Worm (Caenorhabditis elegans) whole organism, L2 larva: ENCODE measurements around the gene srh-214.

Experiments
- C34F6.9 ChIP-seq: fragments of 150-350 bp; optimal IDR thresholded peaks from 2 replicates; lab custom pipeline; 2014; ENCODE audit warnings: missing biosample characterization, missing genetic modification characterization
- F13H6.1 ChIP-seq: sonication (generic microtip); optimal IDR thresholded peaks from 2 replicates; lab custom pipeline; 2016; ENCODE audit warnings: missing genetic modification characterization, missing compliant biosample characterization
- Y55F3AM.14 ChIP-seq: fragments of 200-800 bp; sonication (Bioruptor generic); optimal IDR thresholded peaks from 2 replicates; lab custom pipeline; 2018; ENCODE audit warnings: mild to moderate bottlenecking, missing genetic modification characterization, missing compliant biosample characterization
- ZK546.5 ChIP-seq: sonication (generic microtip); optimal IDR thresholded peaks from 2 replicates; lab custom pipeline; 2017; ENCODE audit warnings: missing biosample characterization, missing genetic modification characterization
- alr-1 ChIP-seq: fragments of 150-350 bp; optimal IDR thresholded peaks from 2 replicates; lab custom pipeline; 2014; ENCODE audit warnings: missing biosample characterization, missing genetic modification characterization
- aly-2 ChIP-seq: fragments of 150-350 bp; optimal IDR thresholded peaks from 2 replicates; lab custom pipeline; 2014; ENCODE audit warnings: missing biosample characterization, missing genetic modification characterization
- ama-1 ChIP-seq: fragments of 150-350 bp; optimal IDR thresholded peaks from 2 replicates; lab custom pipeline; 2018; ENCODE audit warnings: inconsistent platforms
- blmp-1 ChIP-seq: sonication (generic microtip); optimal IDR thresholded peaks from 2 replicates; lab custom pipeline; 2017; ENCODE audit warnings: missing genetic modification characterization, mild to moderate bottlenecking, missing compliant biosample characterization, antibody characterized with exemption, moderate library complexity; ENCODE audit not compliant: insufficient read depth
- ceh-16 ChIP-seq: fragments of 150-350 bp; optimal IDR thresholded peaks from 2 replicates; lab custom pipeline; 2014; ENCODE audit warnings: missing biosample characterization, missing genetic modification characterization
- crh-2 ChIP-seq: sonication (generic microtip); optimal IDR thresholded peaks from 2 replicates; lab custom pipeline; 2017; ENCODE audit warnings: missing biosample characterization, missing genetic modification characterization
- dmd-4 ChIP-seq: sonication (generic microtip); optimal IDR thresholded peaks from 2 replicates; lab custom pipeline; 2017; ENCODE audit warnings: missing biosample characterization, missing genetic modification characterization
- egl-27 ChIP-seq: sonication (generic microtip); optimal IDR thresholded peaks from 3 replicates; lab custom pipeline; 2017; ENCODE audit warnings: missing biosample characterization, missing genetic modification reagents, missing genetic modification characterization
- elt-1 ChIP-seq: fragments of 150-350 bp; optimal IDR thresholded peaks from 2 replicates; lab custom pipeline; 2014; ENCODE audit warnings: missing biosample characterization, missing genetic modification characterization
- fos-1 ChIP-seq: fragments of 150-350 bp; optimal IDR thresholded peaks from 2 replicates; lab custom pipeline; 2014; ENCODE audit warnings: missing biosample characterization, missing genetic modification characterization
- lin-11 ChIP-seq: fragments of 150-350 bp; sonication (generic microtip); optimal IDR thresholded peaks from 2 replicates; lab custom pipeline; 2014; ENCODE audit warnings: missing biosample characterization, missing genetic modification characterization, inconsistent platforms, mixed read lengths
- lin-13 ChIP-seq: fragments of 150-350 bp; optimal IDR thresholded peaks from 2 replicates; lab custom pipeline; 2014; ENCODE audit warnings: missing biosample characterization, missing genetic modification reagents, missing genetic modification characterization
- lin-39 ChIP-seq: fragments of 150-350 bp; optimal IDR thresholded peaks from 2 replicates; lab custom pipeline; 2014; ENCODE audit warnings: missing biosample characterization, missing genetic modification reagents, missing genetic modification characterization
- lsy-2 ChIP-seq, 2 experiments: fragments of 150-350 bp in 1 of 2; sonication (generic microtip) in 1 of 2; optimal IDR thresholded peaks; 2 replicates each; lab custom pipeline; 2014 to 2017; ENCODE audit warnings: missing biosample characterization in 2 of 2, missing genetic modification characterization in 2 of 2
- mbf-1 ChIP-seq: sonication (generic microtip); optimal IDR thresholded peaks from 2 replicates; lab custom pipeline; 2017; ENCODE audit warnings: missing biosample characterization, missing genetic modification characterization
- mdl-1 ChIP-seq, 2 experiments: fragments of 150-350 bp in 1 of 2; sonication (generic microtip) in 1 of 2; optimal IDR thresholded peaks; 2 replicates each; lab custom pipeline; 2017; ENCODE audit warnings: missing biosample characterization in 2 of 2, missing genetic modification characterization in 2 of 2
- nhr-11 ChIP-seq: fragments of 150-350 bp; optimal IDR thresholded peaks from 2 replicates; lab custom pipeline; 2014; ENCODE audit warnings: missing biosample characterization, missing genetic modification characterization
- nhr-12 ChIP-seq: fragments of 150-350 bp; optimal IDR thresholded peaks from 2 replicates; lab custom pipeline; 2014; ENCODE audit warnings: missing biosample characterization, missing genetic modification characterization
- nhr-129 ChIP-seq: fragments of 150-350 bp; optimal IDR thresholded peaks from 2 replicates; lab custom pipeline; 2014; ENCODE audit warnings: missing biosample characterization, missing genetic modification characterization
- nhr-21 ChIP-seq: fragments of 150-350 bp; optimal IDR thresholded peaks from 2 replicates; lab custom pipeline; 2014; ENCODE audit warnings: missing biosample characterization, missing genetic modification characterization
- nhr-237 ChIP-seq: fragments of 150-350 bp; optimal IDR thresholded peaks from 2 replicates; lab custom pipeline; 2014; ENCODE audit warnings: missing biosample characterization, missing genetic modification characterization
- nhr-25 ChIP-seq: fragments of 150-350 bp; sonication (generic microtip); optimal IDR thresholded peaks from 3 replicates; lab custom pipeline; 2014; ENCODE audit warnings: missing biosample characterization, missing genetic modification characterization
- nhr-77 ChIP-seq: fragments of 150-350 bp; optimal IDR thresholded peaks from 2 replicates; lab custom pipeline; 2014; ENCODE audit warnings: missing biosample characterization, missing genetic modification characterization
- peb-1 ChIP-seq: fragments of 150-350 bp; optimal IDR thresholded peaks from 2 replicates; lab custom pipeline; 2014; ENCODE audit warnings: missing biosample characterization, missing genetic modification characterization
- sma-3 ChIP-seq: sonication (generic microtip); optimal IDR thresholded peaks from 2 replicates; lab custom pipeline; 2016; ENCODE audit warnings: missing genetic modification reagents, missing genetic modification characterization, missing compliant biosample characterization
- sma-9 ChIP-seq, 2 experiments: fragments of 150-350 bp in 1 of 2; sonication (generic microtip) in 1 of 2; optimal IDR thresholded peaks; 2 replicates each; lab custom pipeline; 2014 to 2016; ENCODE audit warnings: missing genetic modification characterization in 2 of 2, mild to moderate bottlenecking in 1 of 2, missing biosample characterization in 1 of 2, missing compliant biosample characterization in 1 of 2, missing genetic modification reagents in 1 of 2, moderate library complexity in 1 of 2
- snpc-4 ChIP-seq: fragments of 150-350 bp; optimal IDR thresholded peaks from 2 replicates; lab custom pipeline; 2014; ENCODE audit warnings: missing biosample characterization, missing genetic modification characterization
- unc-39 ChIP-seq: fragments of 150-350 bp; optimal IDR thresholded peaks from 2 replicates; lab custom pipeline; 2014; ENCODE audit warnings: missing biosample characterization, missing genetic modification characterization
- unc-55 ChIP-seq: fragments of 150-350 bp; sonication (generic microtip); optimal IDR thresholded peaks from 3 replicates; lab custom pipeline; 2014; ENCODE audit warnings: missing biosample characterization, missing genetic modification reagents, missing genetic modification characterization
- unc-62 ChIP-seq: fragments of 150-350 bp; optimal IDR thresholded peaks from 2 replicates; lab custom pipeline; 2014; ENCODE audit warnings: missing biosample characterization, missing genetic modification reagents, missing genetic modification characterization
- zag-1 ChIP-seq: fragments of 150-350 bp; optimal IDR thresholded peaks from 2 replicates; lab custom pipeline; 2014; ENCODE audit warnings: missing biosample characterization, missing genetic modification characterization
- ztf-1 ChIP-seq: fragments of 200-800 bp; sonication (Bioruptor generic); conservative IDR thresholded peaks from 2 replicates; pipeline ENCODE4 v1.3.6; 2022; ENCODE audit warnings: missing genetic modification characterization, missing compliant biosample characterization
- ztf-4 ChIP-seq: fragments of 150-350 bp; optimal IDR thresholded peaks from 2 replicates; lab custom pipeline; 2014; ENCODE audit warnings: missing biosample characterization, missing genetic modification characterization

The srh-214 gene

ce11 chrV:16794828-16795354 lies 34.7 kb downstream of the srh-214 start, which contains the start of the genes ctps-1 and pus-1 (continued):
- TF ChIP-seq ama-1 (lab: Kevin White, UChicago): no peak
- TF ChIP-seq blmp-1 (tag; lab: Kevin White, UChicago): no peak
- no peak for TF ChIP-seq peb-1 (tag; lab: Kevin White, UChicago)
- no peak for TF ChIP-seq unc-62
- no peak for TF ChIP-seq mdl-1 (tag; optimal IDR thresholded peaks at IDR 0.05; lab: Kevin White, UChicago)
- TF ChIP-seq mbf-1 (tag; lab: Kevin White, UChicago): no peak

ce11 chrV:16794079-16794478 lies 35.5 kb downstream of the srh-214 start:
- TF ChIP-seq sma-9 (GFP tag; optimal IDR thresholded peaks at IDR 0.05; lab: Kevin White, UChicago) (no peak), sma-9 (tag; optimal IDR thresholded peaks at IDR 0.05; lab: Kevin White, UChicago) (no peak), alr-1 (tag; lab: Kevin White, UChicago) (no peak), lin-13 (GFP tag; lab: Kevin White, UChicago) (no peak), mbf-1 (tag; lab: Kevin White, UChicago) (no peak), snpc-4 (tag; lab: Kevin White, UChicago) (no peak), lin-39 (tag; lab: Kevin White, UChicago) (no peak), peb-1 (tag; lab: Kevin White, UChicago) (no peak), F13H6.1 (no peak), ceh-16 (tag; lab: Kevin White, UChicago) (no peak), zag-1 (tag; lab: Kevin White, UChicago) (no peak), nhr-25 (tag; lab: Kevin White, UChicago) (no peak), nhr-77 (no peak), C34F6.9 (tag; lab: Kevin White, UChicago) (no peak), nhr-237 (tag; lab: Kevin White, UChicago) (no peak), nhr-12 (no peak), unc-55 (GFP tag; lab: Kevin White, UChicago) (no peak), dmd-4 (no peak), ztf-4 (no peak), ama-1 (lab: Kevin White, UChicago) (no peak)
- TF ChIP-seq, all 48 proteins: peak for 0

ce11 chrV:16793312-16793711 lies 36.2 kb downstream of the srh-214 start:
- TF ChIP-seq lin-13 (GFP tag; lab: Kevin White, UChicago): no peak
- TF ChIP-seq unc-55 (GFP tag; lab: Kevin White, UChicago): no peak
- TF ChIP-seq unc-39: no peak
- no peak for TF ChIP-seq alr-1 (tag; lab: Kevin White, UChicago)
- no peak for TF ChIP-seq nhr-11 (tag; lab: Kevin White, UChicago)
- no peak for TF ChIP-seq ztf-1 (GFP tag; lab: Robert Waterston, UW)
- TF ChIP-seq aly-2 (tag; lab: Kevin White, UChicago): no peak
- TF ChIP-seq dmd-4: no peak
- TF ChIP-seq nhr-12: no peak
- no peak for TF ChIP-seq unc-62
- no peak for TF ChIP-seq elt-1 (tag; lab: Kevin White, UChicago)
- no peak for TF ChIP-seq crh-2 (tag; lab: Kevin White, UChicago)

- TF ChIP-seq ztf-1 (GFP tag; lab: Robert Waterston, UW) (no peak), nhr-21 (tag; lab: Kevin White, UChicago) (no peak), aly-2 (tag; lab: Kevin White, UChicago) (no peak), nhr-129 (tag; lab: Kevin White, UChicago) (no peak), ztf-4 (no peak), ama-1 (lab: Kevin White, UChicago) (no peak), blmp-1 (tag; lab: Kevin White, UChicago) (no peak)
Measured at ce11 chrV:16792717-16793116, 36.8 kb downstream of the srh-214 start.

ce11 chrV:16788967-16789366 lies 40.6 kb downstream of the srh-214 start, which contains the start of gene immt-2:
Gene immt-2 (plus strand): TSS chrV:16789267.
- TF ChIP-seq nhr-21 (tag; lab: Kevin White, UChicago) (no peak), zag-1 (tag; lab: Kevin White, UChicago) (no peak), lsy-2 (tag; optimal IDR thresholded peaks at IDR 0.05; lab: Kevin White, UChicago) (no peak), egl-27 (tag; lab: Kevin White, UChicago) (no peak), sma-3 (GFP tag; lab: Kevin White, UChicago) (no peak), unc-55 (GFP tag; lab: Kevin White, UChicago) (no peak), lin-11 (tag; lab: Kevin White, UChicago) (no peak), ZK546.5 (tag; lab: Kevin White, UChicago) (no peak), dmd-4 (no peak), Y55F3AM.14 (GFP tag; lab: Kevin White, UChicago) (no peak), fos-1 (tag; lab: Kevin White, UChicago) (no peak), mdl-1 (tag; optimal IDR thresholded peaks at IDR 0.05; lab: Kevin White, UChicago) (no peak), lin-39 (tag; lab: Kevin White, UChicago) (no peak)
- TF ChIP-seq, all 48 proteins: peak for 0
